Worm (Caenorhabditis elegans): ENCODE measurements around the gene add-2.

DNA sequence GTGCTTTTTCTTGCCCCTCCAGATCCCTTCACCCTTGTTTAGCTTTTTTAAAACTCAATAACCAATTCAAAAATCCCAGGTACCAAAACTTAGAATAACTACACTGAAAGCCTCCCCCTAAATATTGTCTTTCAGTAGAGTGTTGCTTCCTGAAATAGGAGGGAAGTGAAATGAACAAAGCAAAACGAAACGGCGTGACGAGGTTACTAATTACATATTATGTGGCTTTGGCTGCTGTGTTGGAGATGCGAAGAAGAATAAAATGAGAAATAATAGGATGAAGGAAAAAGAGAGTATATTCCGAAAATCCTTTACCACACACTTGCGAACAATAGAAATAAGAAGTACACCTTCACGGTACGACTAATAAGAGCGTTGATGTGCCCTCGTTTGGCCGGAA is 22.9 kb upstream of the add-2 start:
- no peak for TF ChIP-seq B0310.2 (tag; optimal IDR thresholded peaks at IDR 0.05)
- TF ChIP-seq ceh-13 (GFP tag; optimal IDR thresholded peaks at IDR 0.05): no peak
- no peak for TF ChIP-seq tra-4 (tag; optimal IDR thresholded peaks at IDR 0.05)
